Fruit fly (Drosophila melanogaster): ENCODE measurements around the gene hd.

hd gene

dm6 chr3R:5403963-5404362 is 29.2 kb upstream of the hd start, which contains the start of gene CG2663:
CG2663 (minus strand) TSS chr3R:5404135.
- no peak for TF ChIP-seq sv (GFP tag; optimal IDR thresholded peaks at IDR 0.05)
- TF ChIP-seq foxo (GFP tag; optimal IDR thresholded peaks at IDR 0.05), result no peak
- no peak for TF ChIP-seq Vsx2 (GFP tag; optimal IDR thresholded peaks at IDR 0.05; ENCODE audit: partially characterized antibody)
- TF ChIP-seq dmrt93B (GFP tag; optimal IDR thresholded peaks at IDR 0.05), result no peak
- no peak for TF ChIP-seq tai (GFP tag; optimal IDR thresholded peaks at IDR 0.05)
- no peak for TF ChIP-seq dl (GFP tag; optimal IDR thresholded peaks at IDR 0.05; ENCODE audit: insufficient read depth in 1 of 2, partially characterized antibody in 2 of 2)
- TF ChIP-seq lola (GFP tag; optimal IDR thresholded peaks at IDR 0.05), result no peak
- TF ChIP-seq Jra (GFP tag; optimal IDR thresholded peaks at IDR 0.05), result no peak
- TF ChIP-seq Mio (GFP tag; optimal IDR thresholded peaks at IDR 0.05), result no peak
- no peak for TF ChIP-seq N (GFP tag; optimal IDR thresholded peaks at IDR 0.05)

- no peak for TF ChIP-seq CG9705 (GFP tag; optimal IDR thresholded peaks at IDR 0.05)
- TF ChIP-seq Hr78 (GFP tag; optimal IDR thresholded peaks at IDR 0.05), result no peak
Observed at dm6 chr3R:5399096-5399495, 24.3 kb upstream of the hd start, which contains the start of gene Or83a. Or83a (minus strand) TSS chr3R:5399196.

- TF ChIP-seq jim (GFP tag; optimal IDR thresholded peaks at IDR 0.05), result no peak
- no peak for TF ChIP-seq Sp1 (GFP tag; optimal IDR thresholded peaks at IDR 0.05)
- TF ChIP-seq h (GFP tag; optimal IDR thresholded peaks at IDR 0.05), result no peak
Observed at dm6 chr3R:5395210-5395609, 20.4 kb upstream of the hd start.

dm6 chr3R:5393742-5394391 is 19.1 kb upstream of the hd start, which contains the start of gene CG1172:
CG1172 (plus strand) TSS chr3R:5393922.
- no peak for TF ChIP-seq GATAd (GFP tag; optimal IDR thresholded peaks at IDR 0.05)
- TF ChIP-seq Mio (GFP tag; optimal IDR thresholded peaks at IDR 0.05), result no peak
- TF ChIP-seq usp (GFP tag; optimal IDR thresholded peaks at IDR 0.05), result no peak
- TF ChIP-seq N (GFP tag; optimal IDR thresholded peaks at IDR 0.05), result no peak
- peak; percentile 12 for TF ChIP-seq OdsH (GFP tag; optimal IDR thresholded peaks at IDR 0.05)
- peak; percentile 8 for TF ChIP-seq HLH106 (tag; optimal IDR thresholded peaks at IDR 0.05)
- TF ChIP-seq dl (GFP tag; optimal IDR thresholded peaks at IDR 0.05; ENCODE audit: insufficient read depth in 1 of 2, partially characterized antibody in 2 of 2), result no peak
- TF ChIP-seq CG32264 (GFP tag; optimal IDR thresholded peaks at IDR 0.05), result no peak
- TF ChIP-seq h (GFP tag; optimal IDR thresholded peaks at IDR 0.05), result peak; percentile 18
- no peak for TF ChIP-seq dsf (GFP tag; optimal IDR thresholded peaks at IDR 0.05; ENCODE audit: borderline replicate concordance)
- no peak for TF ChIP-seq Dfd (GFP tag; optimal IDR thresholded peaks at IDR 0.05)
- TF ChIP-seq CG9705 (GFP tag; optimal IDR thresholded peaks at IDR 0.05), result peak; percentile 12
- TF ChIP-seq Abd-B (GFP tag; optimal IDR thresholded peaks at IDR 0.05), result no peak
- no peak for TF ChIP-seq Dif (GFP tag; optimal IDR thresholded peaks at IDR 0.05; ENCODE audit: partially characterized antibody)
- TF ChIP-seq pan (optimal IDR thresholded peaks at IDR 0.05), result no peak
- TF ChIP-seq sage (GFP tag; optimal IDR thresholded peaks at IDR 0.05), result no peak
- TF ChIP-seq Hr78 (GFP tag; optimal IDR thresholded peaks at IDR 0.05), result no peak

dm6 chr3R:5392621-5393020 is 17.9 kb upstream of the hd start, which contains the start of gene kkv:
kkv (minus strand) TSS chr3R:5392866.
- TF ChIP-seq Rel (GFP tag; optimal IDR thresholded peaks at IDR 0.05) (no peak), Rel (tag; optimal IDR thresholded peaks at IDR 0.05) (peak; percentile 14), usp (GFP tag; optimal IDR thresholded peaks at IDR 0.05) (no peak), Vsx2 (GFP tag; optimal IDR thresholded peaks at IDR 0.05; ENCODE audit: partially characterized antibody) (peak; percentile 6), dl (GFP tag; optimal IDR thresholded peaks at IDR 0.05; ENCODE audit: insufficient read depth in 1 of 2, partially characterized antibody in 2 of 2) (peak in 1 of 2 experiments; percentile 1), Sp1 (GFP tag; optimal IDR thresholded peaks at IDR 0.05) (no peak), HLH106 (tag; optimal IDR thresholded peaks at IDR 0.05) (no peak), Myc (optimal IDR thresholded peaks at IDR 0.05) (no peak), h (GFP tag; optimal IDR thresholded peaks at IDR 0.05) (no peak), psq (GFP tag; optimal IDR thresholded peaks at IDR 0.05) (no peak), Dif (GFP tag; optimal IDR thresholded peaks at IDR 0.05; ENCODE audit: partially characterized antibody) (peak; percentile 31), Dfd (GFP tag; optimal IDR thresholded peaks at IDR 0.05) (no peak)

- no peak for TF ChIP-seq woc (GFP tag; optimal IDR thresholded peaks at IDR 0.05)
- TF ChIP-seq Mio (GFP tag; optimal IDR thresholded peaks at IDR 0.05), result no peak
- no peak for TF ChIP-seq CG32264 (GFP tag; optimal IDR thresholded peaks at IDR 0.05)
- TF ChIP-seq CrebA (GFP tag; optimal IDR thresholded peaks at IDR 0.05; ENCODE audit: borderline replicate concordance), result no peak
- TF ChIP-seq Myc (optimal IDR thresholded peaks at IDR 0.05), result no peak
- TF ChIP-seq Vsx2 (GFP tag; optimal IDR thresholded peaks at IDR 0.05; ENCODE audit: partially characterized antibody), result peak; percentile 10
- TF ChIP-seq psq (GFP tag; optimal IDR thresholded peaks at IDR 0.05), result no peak
- no peak for TF ChIP-seq Hnf4 (GFP tag; optimal IDR thresholded peaks at IDR 0.05)
- no peak for TF ChIP-seq dsf (GFP tag; optimal IDR thresholded peaks at IDR 0.05; ENCODE audit: borderline replicate concordance)
Observed at dm6 chr3R:5392033-5392432, 17.3 kb upstream of the hd start.

Data from whole organism, wandering third instar larva.